Worm (Caenorhabditis elegans) whole organism, L4/young adult: ENCODE measurements around the gene fdgt-2.

Experiments used
- W03F9.2 ChIP-seq: fragments of 150-350 bp; optimal IDR thresholded peaks from 2 replicates; lab custom pipeline; 2014; ENCODE audit warnings: missing biosample characterization, missing genetic modification characterization
- dao-5 ChIP-seq: sonication (generic microtip); optimal IDR thresholded peaks from 2 replicates; lab custom pipeline; 2016; ENCODE audit warnings: missing genotype, missing genetic modification characterization, moderate library complexity, missing compliant biosample characterization
- him-1 ChIP-seq: sonication (generic microtip); optimal IDR thresholded peaks from 2 replicates; lab custom pipeline; 2016; ENCODE audit warnings: missing genotype, missing genetic modification reagents, missing genetic modification characterization, missing compliant biosample characterization

DNA sequence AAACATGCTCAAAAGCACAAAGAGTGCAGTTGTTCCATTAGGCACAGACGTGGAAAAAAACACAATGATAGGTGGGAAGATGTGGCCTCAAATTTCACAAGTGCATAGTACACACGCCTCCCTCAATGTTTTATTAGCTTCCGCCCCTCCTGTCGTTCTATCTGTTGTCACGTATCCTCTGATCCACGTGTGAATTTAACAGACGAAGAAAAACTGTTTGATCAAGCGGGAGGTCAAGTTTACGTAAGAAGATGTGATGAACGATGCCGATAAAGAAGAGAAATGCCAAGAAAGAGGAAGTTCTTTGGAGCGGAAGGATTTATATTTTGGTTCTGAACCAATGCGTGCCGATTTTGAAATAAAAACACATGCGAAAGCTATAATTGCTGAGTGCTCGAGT, 33.3 kb downstream of the fdgt-2 start:
- TF ChIP-seq him-1 (tag; lab: Kevin White, UChicago) (no peak), dao-5 (tag; lab: Kevin White, UChicago) (no peak), W03F9.2 (tag; lab: Kevin White, UChicago) (no peak)
